Fruit fly (Drosophila melanogaster): ENCODE data around the gene CG14731.
A peak's percentile ranks its signal among the peaks of the same experiment; 100 is the strongest.

DNA sequence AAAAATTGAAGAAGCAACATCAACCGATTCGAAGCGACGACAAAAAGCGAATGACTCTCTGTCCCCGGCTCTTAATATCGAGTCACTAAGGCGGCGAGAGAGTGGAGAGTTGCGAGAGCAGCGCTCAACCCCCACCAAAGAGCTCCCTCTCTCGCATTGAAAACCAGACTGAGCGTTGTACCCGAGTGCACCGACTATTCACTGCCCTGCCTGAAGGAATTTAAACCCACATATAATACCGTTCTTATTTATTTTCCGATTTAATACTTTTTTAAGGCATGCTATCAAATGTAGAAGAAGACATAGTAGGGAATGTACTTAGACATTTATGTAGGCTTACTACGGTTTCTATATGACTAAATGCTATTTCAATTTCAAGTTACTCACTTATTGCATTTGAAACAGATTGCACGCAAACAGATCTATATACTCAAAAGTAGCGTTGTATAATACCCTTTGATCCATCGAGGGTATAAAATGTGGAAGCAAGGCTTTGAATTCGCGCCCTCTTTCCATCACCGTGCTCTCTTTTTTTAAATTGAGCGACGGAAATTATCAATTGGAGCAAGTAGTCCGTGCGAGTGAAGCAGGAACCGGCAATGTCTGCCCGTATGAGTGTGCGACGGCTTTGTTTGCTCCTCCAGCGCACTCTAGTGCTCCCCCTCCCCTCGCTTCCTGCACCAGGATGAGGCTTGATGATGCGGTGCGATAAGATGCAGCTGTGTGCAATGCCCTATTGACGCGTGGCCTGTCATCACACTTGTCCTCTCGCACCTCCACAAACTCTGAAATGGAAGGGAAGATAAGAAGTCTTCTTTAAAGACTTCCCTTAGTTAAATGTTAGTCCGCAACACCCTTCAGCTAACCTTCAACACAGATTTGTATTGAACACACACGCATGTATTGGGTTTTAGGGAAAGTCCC lies 43.7 kb upstream of the CG14731 start, which contains the start of gene mthl5:
- TF ChIP-seq Eip93F (GFP tag; optimal IDR thresholded peaks at IDR 0.05) (peak; percentile 24), Gug (GFP tag; IDR thresholded peaks at IDR 0.05) (peak; percentile 81), vri (GFP tag; optimal IDR thresholded peaks at IDR 0.05) (peak; percentile 90), Hr4 (GFP tag; optimal IDR thresholded peaks at IDR 0.05) (peak; percentile 95), Blimp-1 (GFP tag; optimal IDR thresholded peaks at IDR 0.05) (peak; percentile 78), OdsH (GFP tag; optimal IDR thresholded peaks at IDR 0.05) (peak; percentile 96), CG11762 (GFP tag; optimal IDR thresholded peaks at IDR 0.05; ENCODE audit: insufficient read depth) (peak; percentile 87), Sox15 (GFP tag; optimal IDR thresholded peaks at IDR 0.05) (peak; percentile 96), acj6 (GFP tag; optimal IDR thresholded peaks at IDR 0.05) (peak; percentile 95)
